Worm (Caenorhabditis elegans): ENCODE results near the gene E02A10.3.

DNA sequence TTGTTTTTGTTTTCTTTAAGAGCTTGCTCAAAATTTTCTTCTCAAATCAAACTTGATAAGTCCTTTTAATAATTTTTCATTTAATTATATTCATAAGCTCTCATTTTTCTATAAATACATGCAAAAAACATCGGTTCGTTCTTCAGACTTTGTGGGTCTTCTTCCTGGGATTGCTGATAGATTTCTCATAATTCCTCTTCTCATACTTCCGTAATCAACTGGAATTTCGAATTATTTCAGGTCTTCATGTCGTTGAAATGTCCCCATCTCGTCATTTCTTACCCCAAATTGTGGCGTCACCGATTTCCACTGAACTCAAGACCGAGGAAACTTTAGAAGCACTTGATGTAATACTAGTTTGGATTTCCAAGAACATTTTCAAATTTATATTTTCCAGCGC is 14.5 kb upstream of the E02A10.3 start:
- TF ChIP-seq ceh-83 (GFP tag; optimal IDR thresholded peaks at IDR 0.05): no peak
- TF ChIP-seq elt-1 (tag; optimal IDR thresholded peaks at IDR 0.05; ENCODE audit: borderline replicate concordance, insufficient read depth): no peak
- TF ChIP-seq lsy-2 (tag; optimal IDR thresholded peaks at IDR 0.05): no peak
- TF ChIP-seq nhr-12 (tag; optimal IDR thresholded peaks at IDR 0.05): no peak
- TF ChIP-seq drap-1 (GFP tag; optimal IDR thresholded peaks at IDR 0.05): no peak
- TF ChIP-seq mab-5 (tag; optimal IDR thresholded peaks at IDR 0.05): no peak
- no peak for TF ChIP-seq cnd-1 (tag; optimal IDR thresholded peaks at IDR 0.05)
- no peak for TF ChIP-seq nhr-28 (tag; optimal IDR thresholded peaks at IDR 0.05)

Data from whole organism, mixed stage, embryonic.